Fruit fly (Drosophila melanogaster) whole organism, embryonic: ENCODE measurements around the gene CG5986.

ENCODE experiments used
- Adf1 ChIP-seq: fragments of 200-800 bp; sonication (Bioruptor generic); IDR thresholded peaks from 2 replicates; pipeline ENCODE4 v1.3.6; 2022; ENCODE audit warnings: missing biosample characterization, missing genetic modification characterization
- BEAF-32 ChIP-seq: fragments of 200-800 bp; sonication (Bioruptor generic); optimal IDR thresholded peaks from 3 replicates; lab custom pipeline; 2017; ENCODE audit warnings: missing biosample characterization, missing genetic modification characterization, mild to moderate bottlenecking, moderate library complexity, missing genetic modification reagents
- CG10274 ChIP-seq: fragments of 200-800 bp; sonication (Bioruptor generic); optimal IDR thresholded peaks from 3 replicates; lab custom pipeline; 2017; ENCODE audit warnings: missing biosample characterization, mild to moderate bottlenecking, missing genetic modification characterization
- CG10654 ChIP-seq: fragments of 200-800 bp; sonication (Bioruptor generic); optimal IDR thresholded peaks from 2 replicates; lab custom pipeline; 2016; ENCODE audit warnings: missing biosample characterization, missing genetic modification characterization
- CG11247 ChIP-seq: fragments of 200-800 bp; sonication (Bioruptor generic); IDR thresholded peaks from 2 replicates; pipeline ENCODE4 v1.3.6; 2022; ENCODE audit warnings: missing biosample characterization, missing genetic modification characterization
- CG12391 ChIP-seq: fragments of 200-800 bp; sonication (Bioruptor generic); optimal IDR thresholded peaks from 3 replicates; lab custom pipeline; 2018; ENCODE audit warnings: missing biosample characterization, mild to moderate bottlenecking, missing genetic modification characterization, moderate library complexity
- CG13424 ChIP-seq: fragments of 200-800 bp; sonication (Bioruptor generic); optimal IDR thresholded peaks from 2 replicates; lab custom pipeline; 2019; ENCODE audit warnings: missing biosample characterization, mild to moderate bottlenecking, missing genetic modification characterization, moderate library complexity
- CG14667 ChIP-seq: fragments of 200-800 bp; sonication (Bioruptor generic); IDR thresholded peaks from 2 replicates; pipeline ENCODE4 v1.3.6; 2022; ENCODE audit warnings: missing biosample characterization, missing genetic modification characterization
- CG15011 ChIP-seq: fragments of 200-800 bp; sonication (Bioruptor generic); optimal IDR thresholded peaks from 3 replicates; lab custom pipeline; 2018; ENCODE audit warnings: missing biosample characterization, mild to moderate bottlenecking, missing genetic modification characterization
- CG16863 ChIP-seq: fragments of 200-800 bp; sonication (Bioruptor generic); optimal IDR thresholded peaks from 3 replicates; lab custom pipeline; 2016; ENCODE audit warnings: missing biosample characterization, missing genetic modification characterization
- CG17359 ChIP-seq: fragments of 200-800 bp; sonication (Bioruptor generic); optimal IDR thresholded peaks from 3 replicates; lab custom pipeline; 2018; ENCODE audit warnings: missing biosample characterization, mild to moderate bottlenecking, missing genetic modification characterization, moderate library complexity
- CG17361 ChIP-seq: fragments of 200-800 bp; sonication (Bioruptor generic); IDR thresholded peaks from 3 replicates; pipeline ENCODE4 v1.3.6; 2022; ENCODE audit warnings: missing biosample characterization, missing genetic modification characterization
- CG1832 ChIP-seq: fragments of 200-800 bp; sonication (Bioruptor generic); optimal IDR thresholded peaks from 2 replicates; lab custom pipeline; 2017; ENCODE audit warnings: missing biosample characterization, mild to moderate bottlenecking, missing genetic modification characterization, inconsistent platforms
- CG2712 ChIP-seq: fragments of 200-800 bp; optimal IDR thresholded peaks from 3 replicates; lab custom pipeline; 2019; ENCODE audit warnings: missing biosample characterization, mild to moderate bottlenecking, missing genetic modification characterization, moderate library complexity
- CG2875 ChIP-seq: fragments of 200-800 bp; sonication (Bioruptor generic); optimal IDR thresholded peaks from 2 replicates; lab custom pipeline; 2017; ENCODE audit warnings: missing biosample characterization, mild to moderate bottlenecking, missing genetic modification characterization, missing genetic modification reagents
- CG32532 ChIP-seq: fragments of 200-800 bp; sonication (Bioruptor generic); IDR thresholded peaks from 2 replicates; pipeline ENCODE4 v1.3.6; 2022; ENCODE audit warnings: missing biosample characterization, missing genetic modification characterization
- CG3995 ChIP-seq: fragments of 200-800 bp; sonication (Bioruptor generic); optimal IDR thresholded peaks from 3 replicates; lab custom pipeline; 2016; ENCODE audit warnings: missing biosample characterization, missing genetic modification characterization
- CG6689 ChIP-seq: fragments of 200-800 bp; sonication (Bioruptor generic); IDR thresholded peaks from 2 replicates; pipeline ENCODE4 v1.3.6; 2022; ENCODE audit warnings: missing biosample characterization, missing genetic modification characterization
- CG8359 ChIP-seq: fragments of 200-800 bp; sonication (Bioruptor generic); optimal IDR thresholded peaks from 2 replicates; lab custom pipeline; 2017; ENCODE audit warnings: missing biosample characterization, mild to moderate bottlenecking, missing genetic modification characterization, borderline replicate concordance
- CG9215 ChIP-seq: fragments of 200-800 bp; sonication (Bioruptor generic); IDR thresholded peaks from 2 replicates; pipeline ENCODE4 v1.3.6; 2022; ENCODE audit warnings: missing biosample characterization, missing genetic modification characterization
- Camta ChIP-seq: fragments of 200-800 bp; sonication (Bioruptor generic); optimal IDR thresholded peaks from 2 replicates; lab custom pipeline; 2016; ENCODE audit warnings: missing biosample characterization, missing genetic modification characterization
- D19A ChIP-seq: fragments of 200-800 bp; optimal IDR thresholded peaks from 3 replicates; lab custom pipeline; 2019; ENCODE audit warnings: missing biosample characterization, mild to moderate bottlenecking, missing genetic modification characterization, moderate library complexity
- Elba2 ChIP-seq: fragments of 200-800 bp; sonication (Bioruptor generic); optimal IDR thresholded peaks from 3 replicates; lab custom pipeline; 2016; ENCODE audit warnings: missing biosample characterization, missing genetic modification characterization
- Ets97D ChIP-seq: fragments of 200-800 bp; sonication (Bioruptor generic); optimal IDR thresholded peaks from 3 replicates; lab custom pipeline; 2016; ENCODE audit warnings: missing biosample characterization, missing genetic modification characterization
- HHEX ChIP-seq: fragments of 200-800 bp; sonication (Bioruptor generic); optimal IDR thresholded peaks from 3 replicates; lab custom pipeline; 2017; ENCODE audit warnings: missing biosample characterization, mild to moderate bottlenecking, missing genetic modification characterization, missing genetic modification reagents
- MTF-1 ChIP-seq: fragments of 200-800 bp; sonication (Bioruptor generic); optimal IDR thresholded peaks from 2 replicates; lab custom pipeline; 2018; ENCODE audit warnings: missing biosample characterization, mild to moderate bottlenecking, missing genetic modification characterization, borderline replicate concordance
- NC2α ChIP-seq: fragments of 200-800 bp; sonication (Bioruptor generic); optimal IDR thresholded peaks from 2 replicates; lab custom pipeline; 2016; ENCODE audit warnings: missing biosample characterization, missing genetic modification characterization
- Side ChIP-seq: fragments of 200-800 bp; sonication (Bioruptor generic); optimal IDR thresholded peaks from 2 replicates; lab custom pipeline; 2016; ENCODE audit warnings: missing biosample characterization, missing genetic modification characterization
- Sry-β ChIP-seq: fragments of 200-800 bp; sonication (Bioruptor generic); optimal IDR thresholded peaks from 2 replicates; lab custom pipeline; 2018; ENCODE audit warnings: missing biosample characterization, mild to moderate bottlenecking, missing genetic modification characterization, moderate library complexity
- Taf1 ChIP-seq: fragments of 200-800 bp; sonication (Bioruptor generic); IDR thresholded peaks from 2 replicates; pipeline ENCODE4 v1.3.6; 2022; ENCODE audit warnings: missing biosample characterization, missing genetic modification characterization
- Xrp1 ChIP-seq: fragments of 200-800 bp; sonication (Bioruptor generic); IDR thresholded peaks from 2 replicates; pipeline ENCODE4 v1.3.6; 2022; ENCODE audit warnings: missing biosample characterization, missing genetic modification characterization
- ac ChIP-seq: fragments of 200-800 bp; sonication (Bioruptor generic); optimal IDR thresholded peaks from 3 replicates; lab custom pipeline; 2017; ENCODE audit warnings: missing biosample characterization, mild to moderate bottlenecking, missing genetic modification characterization
- al ChIP-seq: fragments of 200-800 bp; sonication (Bioruptor generic); IDR thresholded peaks from 2 replicates; pipeline ENCODE4 v1.3.6; 2022; ENCODE audit warnings: missing biosample characterization, missing genetic modification characterization
- amos ChIP-seq: fragments of 200-800 bp; sonication (Bioruptor generic); IDR thresholded peaks from 2 replicates; pipeline ENCODE4 v1.3.6; 2022; ENCODE audit warnings: missing biosample characterization, missing genetic modification characterization; ENCODE audit not compliant: partially characterized antibody
- cwo ChIP-seq: fragments of 200-800 bp; sonication (Bioruptor generic); optimal IDR thresholded peaks from 3 replicates; lab custom pipeline; 2017; ENCODE audit warnings: missing biosample characterization, missing genetic modification characterization, mild to moderate bottlenecking, moderate library complexity, missing genetic modification reagents
- dimm ChIP-seq: fragments of 200-800 bp; sonication (Bioruptor generic); IDR thresholded peaks from 2 replicates; pipeline ENCODE4 v1.3.6; 2022; ENCODE audit warnings: missing biosample characterization, missing genetic modification characterization
- hb ChIP-seq: fragments of 200-800 bp; sonication (Bioruptor generic); IDR thresholded peaks from 3 replicates; pipeline ENCODE4 v1.3.6; 2022; ENCODE audit warnings: missing biosample characterization, missing genetic modification characterization; ENCODE audit not compliant: partially characterized antibody
- hkb ChIP-seq, 2 experiments: fragments of 200-800 bp in 1 of 2; fragments of >200 bp in 1 of 2; sonication (Bioruptor generic) in 1 of 2; IDR thresholded peaks in 1 of 2; optimal IDR thresholded peaks in 1 of 2; 2 replicates each; pipeline versions ENCODE4 v1.3.6 to Lab custom; 2017 to 2022; ENCODE audit warnings: missing biosample characterization in 1 of 2, missing genetic modification characterization in 1 of 2
- ken ChIP-seq: fragments of 200-800 bp; sonication (Bioruptor generic); IDR thresholded peaks from 3 replicates; pipeline ENCODE4 v1.3.6; 2022; ENCODE audit warnings: missing biosample characterization, missing genetic modification characterization
- oc ChIP-seq: fragments of 200-800 bp; sonication (Bioruptor generic); optimal IDR thresholded peaks from 2 replicates; lab custom pipeline; 2018; ENCODE audit warnings: missing biosample characterization, mild to moderate bottlenecking, missing genetic modification characterization, moderate library complexity
- pfk ChIP-seq: fragments of 200-800 bp; sonication (Bioruptor generic); optimal IDR thresholded peaks from 2 replicates; lab custom pipeline; 2018; ENCODE audit warnings: missing biosample characterization, mild to moderate bottlenecking, missing genetic modification characterization, moderate library complexity
- sima ChIP-seq: fragments of 200-800 bp; sonication (Bioruptor generic); optimal IDR thresholded peaks from 2 replicates; lab custom pipeline; 2016; ENCODE audit warnings: missing biosample characterization, missing genetic modification characterization
- sug ChIP-seq: fragments of 200-800 bp; optimal IDR thresholded peaks from 2 replicates; lab custom pipeline; 2019; ENCODE audit warnings: missing biosample characterization, mild to moderate bottlenecking, missing genetic modification characterization, moderate library complexity
- tap ChIP-seq: fragments of 200-800 bp; optimal IDR thresholded peaks from 3 replicates; lab custom pipeline; 2019; ENCODE audit warnings: missing biosample characterization, mild to moderate bottlenecking, missing genetic modification characterization, moderate library complexity
- tgo ChIP-seq: fragments of 200-800 bp; sonication (Bioruptor generic); IDR thresholded peaks from 3 replicates; pipeline ENCODE4 v1.3.6; 2022; ENCODE audit warnings: missing biosample characterization, missing genetic modification characterization
- tx ChIP-seq: fragments of 200-800 bp; sonication (Bioruptor generic); optimal IDR thresholded peaks from 2 replicates; lab custom pipeline; 2016; ENCODE audit warnings: missing biosample characterization, missing genetic modification characterization
- wdn ChIP-seq: fragments of 200-800 bp; sonication (Bioruptor generic); IDR thresholded peaks from 2 replicates; pipeline ENCODE4 v1.3.6; 2022; ENCODE audit warnings: missing biosample characterization, missing genetic modification characterization
- wek ChIP-seq: fragments of 200-800 bp; sonication (Bioruptor generic); optimal IDR thresholded peaks from 3 replicates; lab custom pipeline; 2018; ENCODE audit warnings: missing biosample characterization, mild to moderate bottlenecking, missing genetic modification characterization, moderate library complexity
- zen2 ChIP-seq: fragments of 200-800 bp; sonication (Bioruptor generic); IDR thresholded peaks from 3 replicates; pipeline ENCODE4 v1.3.6; 2022; ENCODE audit warnings: missing biosample characterization, missing genetic modification characterization; ENCODE audit not compliant: partially characterized antibody

Gene CG5986

dm6 chr3R:24025715-24026467 lies 21.7 kb upstream of the CG5986 start (continued):
- TF ChIP-seq ken, result no peak
- peak; percentile 44 for TF ChIP-seq CG16863
- no peak for TF ChIP-seq CG1832
- no peak for TF ChIP-seq cwo (GFP tag; lab: Kevin White, UChicago)
- TF ChIP-seq CG32532 (GFP tag; lab: Robert Waterston, UW), result no peak; the same call in 1 of the 2 replicates
- TF ChIP-seq tgo (GFP tag; lab: Robert Waterston, UW), result peak; percentile 54
- TF ChIP-seq ac (GFP tag; lab: Kevin White, UChicago), result no peak
- no peak for TF ChIP-seq hb (GFP tag; lab: Robert Waterston, UW)
- TF ChIP-seq wek (GFP tag; lab: Kevin White, UChicago), result no peak
- no peak for TF ChIP-seq CG14667
- TF ChIP-seq CG17361 (GFP tag; lab: Robert Waterston, UW), result peak; percentile 49; the same call in 2 of the 3 replicates
- peak; percentile 10 for TF ChIP-seq HHEX (GFP tag; lab: Kevin White, UChicago)
- no peak for TF ChIP-seq NC2α (GFP tag; lab: Kevin White, UChicago)
- peak; percentile 65 for TF ChIP-seq CG2712 (tag; lab: Kevin White, UChicago)
- no peak for TF ChIP-seq Ets97D (GFP tag; lab: Kevin White, UChicago)
- no peak for TF ChIP-seq CG8359 (GFP tag; lab: Kevin White, UChicago)
- no peak for TF ChIP-seq pfk (GFP tag; lab: Kevin White, UChicago)
- TF ChIP-seq sug (tag; lab: Kevin White, UChicago), result no peak
- no peak for TF ChIP-seq CG9215
- TF ChIP-seq sima (GFP tag; lab: Kevin White, UChicago), result no peak
- TF ChIP-seq CG17359, result peak; percentile 27
- TF ChIP-seq CG12391, result peak; percentile 58
- TF ChIP-seq CG11247 (GFP tag; lab: Robert Waterston, UW), result no peak
- TF ChIP-seq zen2 (GFP tag; lab: Robert Waterston, UW), result no peak
- TF ChIP-seq Side, result no peak
- TF ChIP-seq tap (tag; lab: Kevin White, UChicago), result no peak
- no peak for TF ChIP-seq MTF-1 (GFP tag; lab: Kevin White, UChicago)
- TF ChIP-seq CG10274 (GFP tag; lab: Kevin White, UChicago), result no peak
- TF ChIP-seq tx, result peak; percentile 6
- TF ChIP-seq dimm (GFP tag; lab: Robert Waterston, UW), result no peak
- TF ChIP-seq CG3995 (GFP tag; lab: Kevin White, UChicago), result no peak
- TF ChIP-seq CG10654 (GFP tag; lab: Kevin White, UChicago), result peak; percentile 10
- TF ChIP-seq Elba2 (GFP tag; lab: Kevin White, UChicago), result no peak
- TF ChIP-seq Taf1, result no peak
- peak; percentile 35 for TF ChIP-seq Camta (GFP tag; lab: Kevin White, UChicago)
- no peak for TF ChIP-seq Adf1 (GFP tag; lab: Robert Waterston, UW)
- TF ChIP-seq D19A (tag; lab: Kevin White, UChicago), result no peak
- no peak for TF ChIP-seq Sry-β (GFP tag; lab: Kevin White, UChicago)
- TF ChIP-seq amos (GFP tag; lab: Robert Waterston, UW), result no peak
- no peak for TF ChIP-seq wdn (GFP tag; lab: Robert Waterston, UW)
- TF ChIP-seq Xrp1, result peak; percentile 55; the same call in 1 of the 2 replicates
- peak; percentile 43 for TF ChIP-seq CG13424
- no peak for TF ChIP-seq CG15011 (GFP tag; lab: Kevin White, UChicago)
- TF ChIP-seq CG2875 (GFP tag; lab: Kevin White, UChicago), result no peak
- TF ChIP-seq hkb (optimal IDR thresholded peaks at IDR 0.05; lab: Kevin White, UChicago), result no peak
- peak; percentile 42; the same call in 1 of the 2 replicates for TF ChIP-seq hkb (GFP tag; IDR thresholded peaks at IDR 0.05; lab: Robert Waterston, UW)
- TF ChIP-seq al (GFP tag; lab: Robert Waterston, UW), result no peak
- TF ChIP-seq CG6689 (GFP tag; lab: Robert Waterston, UW), result no peak
- no peak for TF ChIP-seq BEAF-32 (GFP tag; lab: Kevin White, UChicago)
- TF ChIP-seq oc (tag; lab: Kevin White, UChicago), result no peak
